Fruit fly (Drosophila melanogaster): ENCODE measurements around the gene CG1136.

dm6 chr3L:4073755-4074154 lies 27.4 kb downstream of the CG1136 start, which contains the start of gene Faa:
- TF ChIP-seq Hr96 (GFP tag; optimal IDR thresholded peaks at IDR 0.05) (no peak), kay (GFP tag; ENCODE audit: borderline replicate concordance) (no peak), CG1620 (GFP tag; optimal IDR thresholded peaks at IDR 0.05) (no peak)

Measured in whole organism, adult.